Worm (Caenorhabditis elegans): ENCODE results near the gene spe-26.
A peak's percentile ranks its signal among the peaks of the same experiment; 100 is the strongest.

The spe-26 gene

ce11 chrIV:10403193-10404058 lies 11.7 kb upstream of the spe-26 start, which contains the start of gene gpa-7 (continued):
- TF ChIP-seq nhr-11 (tag; optimal IDR thresholded peaks at IDR 0.05) (peak; percentile 66), vab-7 (GFP tag; IDR thresholded peaks at IDR 0.05) (no peak), mxl-2 (GFP tag; conservative IDR thresholded peaks at IDR 0.05) (no peak), nhr-6 (tag; optimal IDR thresholded peaks at IDR 0.05) (no peak), jun-1 (tag; optimal IDR thresholded peaks at IDR 0.05) (no peak), lin-15B (tag; optimal IDR thresholded peaks at IDR 0.05) (no peak), Y75B8A.6 (GFP tag; IDR thresholded peaks at IDR 0.05) (no peak), mes-2 (tag; optimal IDR thresholded peaks at IDR 0.05; ENCODE audit: poor library complexity, severe bottlenecking) (no peak), Y5F2A.4 (GFP tag; optimal IDR thresholded peaks at IDR 0.05) (no peak), ceh-28 (tag; optimal IDR thresholded peaks at IDR 0.05) (no peak), ceh-44 (GFP tag; IDR thresholded peaks at IDR 0.05) (no peak), Y48G9A.11 (GFP tag; IDR thresholded peaks at IDR 0.05) (no peak), hlh-30 (tag; optimal IDR thresholded peaks at IDR 0.05; ENCODE audit: insufficient read depth) (peak; percentile 48), mxl-3 (GFP tag; optimal IDR thresholded peaks at IDR 0.05) (peak; percentile 25), unc-130 (GFP tag; optimal IDR thresholded peaks at IDR 0.05) (no peak), arid-1 (GFP tag; conservative IDR thresholded peaks at IDR 0.05) (no peak), nhr-76 (tag; optimal IDR thresholded peaks at IDR 0.05) (no peak), hmg-1.1 (GFP tag; IDR thresholded peaks at IDR 0.05) (peak; percentile 72), saeg-2 (GFP tag; IDR thresholded peaks at IDR 0.05) (no peak), nhr-42 (GFP tag; IDR thresholded peaks at IDR 0.05) (no peak), mdl-1 (tag; optimal IDR thresholded peaks at IDR 0.05) (no peak), F37D6.2 (tag; optimal IDR thresholded peaks at IDR 0.05) (peak; percentile 64), php-3 (GFP tag; IDR thresholded peaks at IDR 0.05) (no peak), nhr-102 (tag; optimal IDR thresholded peaks at IDR 0.05) (no peak), snpc-4 (tag; optimal IDR thresholded peaks at IDR 0.05) (no peak), dve-1 (tag; optimal IDR thresholded peaks at IDR 0.05; ENCODE audit: insufficient read depth) (no peak), lir-3 (tag; optimal IDR thresholded peaks at IDR 0.05) (no peak), ztf-7 (tag; optimal IDR thresholded peaks at IDR 0.05) (no peak), mep-1 (tag; optimal IDR thresholded peaks at IDR 0.05) (peak; percentile 59), lin-13 (GFP tag; optimal IDR thresholded peaks at IDR 0.05) (no peak), dmd-8 (GFP tag; IDR thresholded peaks at IDR 0.05) (no peak), madf-5 (GFP tag; IDR thresholded peaks at IDR 0.05) (no peak), spr-1 (tag; optimal IDR thresholded peaks at IDR 0.05) (no peak), lin-29 (GFP tag; IDR thresholded peaks at IDR 0.05) (no peak), F26F4.8 (GFP tag; conservative IDR thresholded peaks at IDR 0.05) (no peak), ctbp-1 (GFP tag; IDR thresholded peaks at IDR 0.05) (peak; percentile 89), ama-1 (optimal IDR thresholded peaks at IDR 0.05) (no peak), nhr-237 (tag; optimal IDR thresholded peaks at IDR 0.05) (no peak), lin-39 (tag; optimal IDR thresholded peaks at IDR 0.05) (no peak), fos-1 (tag; optimal IDR thresholded peaks at IDR 0.05) (no peak), cey-2 (tag; optimal IDR thresholded peaks at IDR 0.05; ENCODE audit: borderline replicate concordance, insufficient read depth) (no peak), D1046.2 (GFP tag; IDR thresholded peaks at IDR 0.05) (no peak), daf-12 (tag; optimal IDR thresholded peaks at IDR 0.05) (no peak), dmd-6 (GFP tag; IDR thresholded peaks at IDR 0.05) (peak; percentile 24; the same call in 1 of the 2 replicates), unc-39 (tag; optimal IDR thresholded peaks at IDR 0.05) (no peak), egl-27 (tag; optimal IDR thresholded peaks at IDR 0.05) (no peak), F10B5.3 (tag; optimal IDR thresholded peaks at IDR 0.05) (no peak), nhr-41 (GFP tag; IDR thresholded peaks at IDR 0.05) (no peak), fkh-10 (GFP tag; optimal IDR thresholded peaks at IDR 0.05) (peak; percentile 81), nhr-77 (tag; optimal IDR thresholded peaks at IDR 0.05) (no peak)

Data from whole organism, L4 larva.